Fruit fly (Drosophila melanogaster) whole organism, wandering third instar larva: ENCODE data around the gene Pldn.

ENCODE experiments used
- Abd-B ChIP-seq: fragments of >200 bp; optimal IDR thresholded peaks from 2 replicates; lab custom pipeline; 2017; ENCODE audit warnings: missing biosample characterization, missing genetic modification characterization
- CG32264 ChIP-seq: fragments of 200-800 bp; sonication (Bioruptor generic); optimal IDR thresholded peaks from 2 replicates; lab custom pipeline; 2016; ENCODE audit warnings: missing biosample characterization, missing genetic modification characterization
- CG9705 ChIP-seq: fragments of 200-800 bp; sonication (Bioruptor generic); optimal IDR thresholded peaks from 2 replicates; lab custom pipeline; 2018; ENCODE audit warnings: missing biosample characterization, mild to moderate bottlenecking, missing genetic modification characterization
- CrebA ChIP-seq: fragments of 200-800 bp; sonication (Bioruptor generic); optimal IDR thresholded peaks from 2 replicates; lab custom pipeline; 2016; ENCODE audit warnings: missing biosample characterization, mild to moderate bottlenecking, missing genetic modification characterization, borderline replicate concordance
- Dfd ChIP-seq: fragments of >200 bp; optimal IDR thresholded peaks from 2 replicates; lab custom pipeline; 2017; ENCODE audit warnings: missing biosample characterization, missing genetic modification characterization
- Dif ChIP-seq: fragments of 200-275, 200-300 bp; sonication (Bioruptor generic); optimal IDR thresholded peaks from 2 replicates; lab custom pipeline; 2018; ENCODE audit warnings: missing biosample characterization, missing genetic modification characterization; ENCODE audit not compliant: partially characterized antibody
- GATAd ChIP-seq: sonication (Bioruptor generic); optimal IDR thresholded peaks from 2 replicates; lab custom pipeline; 2016; ENCODE audit warnings: missing biosample characterization, missing genetic modification characterization
- HLH106 ChIP-seq: fragments of 200-800 bp; optimal IDR thresholded peaks from 3 replicates; lab custom pipeline; 2019; ENCODE audit warnings: missing biosample characterization, mild to moderate bottlenecking, missing genetic modification characterization, moderate library complexity
- Hr78 ChIP-seq: fragments of >200 bp; optimal IDR thresholded peaks from 2 replicates; lab custom pipeline; 2017; ENCODE audit warnings: missing biosample characterization, missing genetic modification characterization
- Hr83 ChIP-seq: fragments of 200-300 bp; sonication (Bioruptor generic); optimal IDR thresholded peaks from 2 replicates; lab custom pipeline; 2016; ENCODE audit warnings: missing biosample characterization, mild to moderate bottlenecking, missing genetic modification characterization, moderate library complexity; ENCODE audit not compliant: poor library complexity, severe bottlenecking
- Jra ChIP-seq: sonication (Bioruptor generic); optimal IDR thresholded peaks from 2 replicates; lab custom pipeline; 2016; ENCODE audit warnings: missing biosample characterization, missing genetic modification characterization
- Mio ChIP-seq: sonication (Bioruptor generic); optimal IDR thresholded peaks from 2 replicates; lab custom pipeline; 2016; ENCODE audit warnings: missing biosample characterization, missing genetic modification characterization
- OdsH ChIP-seq: fragments of 200-800 bp; sonication (Bioruptor generic); optimal IDR thresholded peaks from 2 replicates; lab custom pipeline; 2016; ENCODE audit warnings: missing biosample characterization, mild to moderate bottlenecking, missing genetic modification characterization
- Rel ChIP-seq, 2 experiments: fragments of 200-800 bp; sonication (Bioruptor generic) in 1 of 2; optimal IDR thresholded peaks; 2 replicates in 1 of 2; 3 replicates in 1 of 2; lab custom pipeline; 2016 to 2019; ENCODE audit warnings: mild to moderate bottlenecking in 2 of 2, missing biosample characterization in 2 of 2, missing genetic modification characterization in 2 of 2, moderate library complexity in 1 of 2
- Sp1 ChIP-seq: fragments of 200-800 bp; sonication (Bioruptor generic); optimal IDR thresholded peaks from 3 replicates; lab custom pipeline; 2019; ENCODE audit warnings: missing biosample characterization, mild to moderate bottlenecking, missing genetic modification characterization, moderate library complexity
- br ChIP-seq: fragments of 200-800 bp; sonication (Bioruptor generic); optimal IDR thresholded peaks from 2 replicates; lab custom pipeline; 2016; ENCODE audit warnings: missing biosample characterization, missing genetic modification characterization
- brk ChIP-seq: fragments of 200-800 bp; sonication (Bioruptor generic); optimal IDR thresholded peaks from 2 replicates; lab custom pipeline; 2016; ENCODE audit warnings: missing biosample characterization, mild to moderate bottlenecking, missing genetic modification characterization
- dl ChIP-seq, 2 experiments: fragments of 175-275, 200-275 bp in 1 of 2; fragments of 200-275 bp in 1 of 2; sonication (Bioruptor generic); optimal IDR thresholded peaks; lab custom pipeline; 2018; ENCODE audit warnings: mild to moderate bottlenecking in 2 of 2, missing biosample characterization in 2 of 2, missing genetic modification characterization in 2 of 2, moderate library complexity in 2 of 2; ENCODE audit not compliant: partially characterized antibody in 2 of 2, insufficient read depth in 1 of 2
- dmrt93B ChIP-seq: fragments of 200-800 bp; sonication (Bioruptor generic); optimal IDR thresholded peaks from 2 replicates; lab custom pipeline; 2018; ENCODE audit warnings: missing biosample characterization, mild to moderate bottlenecking, missing genetic modification characterization
- dsf ChIP-seq: sonication (Bioruptor generic); optimal IDR thresholded peaks from 2 replicates; lab custom pipeline; 2016; ENCODE audit warnings: missing biosample characterization, missing genetic modification characterization, borderline replicate concordance
- foxo ChIP-seq, 2 experiments: fragments of 200-800 bp; sonication (Bioruptor generic); optimal IDR thresholded peaks; 2 replicates in 1 of 2; 3 replicates in 1 of 2; lab custom pipeline; 2016 to 2017; ENCODE audit warnings: missing biosample characterization in 2 of 2, missing genetic modification characterization in 2 of 2
- fru ChIP-seq: fragments of 200-800 bp; sonication (Bioruptor generic); optimal IDR thresholded peaks from 3 replicates; lab custom pipeline; 2016; ENCODE audit warnings: missing biosample characterization, mild to moderate bottlenecking, missing genetic modification characterization
- h ChIP-seq: fragments of 200-800 bp; sonication (Bioruptor generic); optimal IDR thresholded peaks from 3 replicates; lab custom pipeline; 2016; ENCODE audit warnings: missing biosample characterization, mild to moderate bottlenecking, missing genetic modification characterization
- jim ChIP-seq: fragments of 175-275, 200-325 bp; sonication (Bioruptor generic); optimal IDR thresholded peaks from 2 replicates; lab custom pipeline; 2016; ENCODE audit warnings: missing biosample characterization, mild to moderate bottlenecking, missing genetic modification characterization
- lola ChIP-seq: fragments of >200 bp; optimal IDR thresholded peaks from 2 replicates; lab custom pipeline; 2017; ENCODE audit warnings: missing biosample characterization, missing genetic modification characterization
- pan ChIP-seq: fragments of >200 bp; optimal IDR thresholded peaks from 2 replicates; lab custom pipeline; 2017
- psq ChIP-seq: fragments of 200-800 bp; sonication (Bioruptor generic); optimal IDR thresholded peaks from 3 replicates; lab custom pipeline; 2017; ENCODE audit warnings: missing biosample characterization, mild to moderate bottlenecking, missing genetic modification characterization, moderate library complexity
- rgr ChIP-seq: fragments of 200-800 bp; sonication (Bioruptor generic); optimal IDR thresholded peaks from 3 replicates; lab custom pipeline; 2016; ENCODE audit warnings: missing biosample characterization, mild to moderate bottlenecking, missing genetic modification characterization
- sage ChIP-seq: fragments of 200-800 bp; sonication (Bioruptor generic); optimal IDR thresholded peaks from 2 replicates; lab custom pipeline; 2016; ENCODE audit warnings: missing biosample characterization, mild to moderate bottlenecking, missing genetic modification characterization
- sv ChIP-seq: fragments of 200-800 bp; sonication (Bioruptor generic); optimal IDR thresholded peaks from 3 replicates; lab custom pipeline; 2016; ENCODE audit warnings: missing biosample characterization, missing genetic modification characterization
- tai ChIP-seq: sonication (Bioruptor generic); optimal IDR thresholded peaks from 2 replicates; lab custom pipeline; 2016; ENCODE audit warnings: missing biosample characterization, missing genetic modification characterization
- usp ChIP-seq: fragments of >200 bp; optimal IDR thresholded peaks from 2 replicates; lab custom pipeline; 2017; ENCODE audit warnings: missing biosample characterization, missing genetic modification characterization
- woc ChIP-seq: sonication (Bioruptor generic); optimal IDR thresholded peaks from 2 replicates; lab custom pipeline; 2016; ENCODE audit warnings: missing biosample characterization, mild to moderate bottlenecking, missing genetic modification characterization

The Pldn gene

DNA sequence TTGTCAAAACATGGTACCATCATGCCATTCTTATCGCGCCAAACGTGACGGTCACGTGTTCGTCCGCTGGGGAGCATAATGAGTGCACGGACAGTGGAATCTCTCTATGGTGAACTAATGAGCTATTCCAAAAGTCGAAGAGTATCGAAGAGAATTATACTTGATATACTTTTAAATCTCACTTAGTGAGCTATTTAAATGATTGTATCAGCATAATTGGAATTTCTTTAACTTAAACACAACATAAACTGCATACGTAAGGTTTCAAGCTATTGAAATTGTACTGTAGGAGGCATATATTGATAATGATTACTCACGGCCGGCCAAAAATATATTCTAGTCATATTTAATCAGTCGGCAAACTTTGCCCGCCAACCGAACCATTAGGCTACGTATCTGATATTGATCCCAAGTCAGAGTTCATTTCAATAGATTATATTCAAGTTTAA is 30.3 kb upstream of the Pldn start (continued):
- TF ChIP-seq Abd-B (no peak), lola (GFP tag; lab: Kevin White, UChicago) (no peak), CG32264 (GFP tag; lab: Kevin White, UChicago) (no peak), sv (no peak), fru (GFP tag; lab: Kevin White, UChicago) (peak; percentile 37), foxo (GFP tag; optimal IDR thresholded peaks at IDR 0.05; lab: Kevin White, UChicago) (peak in 1 of 2 experiments; percentile 31), rgr (peak; percentile 39), usp (GFP tag; lab: Kevin White, UChicago) (no peak), dl (GFP tag; optimal IDR thresholded peaks at IDR 0.05; lab: Kevin White, UChicago; ENCODE audit: insufficient read depth in 1 of 2, partially characterized antibody in 2 of 2) (no peak), OdsH (GFP tag; lab: Kevin White, UChicago) (peak; percentile 33), Sp1 (no peak)

DNA sequence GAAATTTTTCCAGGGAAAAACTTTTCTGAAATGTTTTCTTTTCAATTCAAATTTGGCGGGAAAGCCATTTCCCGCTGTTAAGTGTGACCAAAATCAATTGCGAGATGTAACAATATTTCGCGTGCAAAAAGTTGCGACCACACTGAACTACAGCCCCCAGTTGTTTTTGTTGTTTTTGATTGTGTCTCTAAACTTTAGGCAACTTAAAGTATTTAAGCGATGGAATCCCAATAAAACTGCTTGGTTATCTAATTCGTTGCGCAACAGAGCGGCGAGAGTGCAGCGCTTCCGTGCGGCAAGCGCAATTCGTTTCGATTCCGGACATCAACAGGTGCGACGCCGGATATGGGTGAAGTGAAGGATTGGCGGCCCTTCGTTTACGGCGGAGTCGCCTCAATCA is 29.6 kb upstream of the Pldn start, which contains the start of gene Bmcp:
TSS of gene Bmcp (plus strand) at position 155 of the 400 bp plus-strand sequence.
- no peak for TF ChIP-seq sage (GFP tag; lab: Kevin White, UChicago)
- no peak for TF ChIP-seq brk
- no peak for TF ChIP-seq woc (GFP tag; lab: Kevin White, UChicago)
- no peak for TF ChIP-seq sv
- no peak for TF ChIP-seq usp (GFP tag; lab: Kevin White, UChicago)
- no peak for TF ChIP-seq pan (lab: Kevin White, UChicago)
- TF ChIP-seq rgr = no peak
- no peak for TF ChIP-seq dsf (GFP tag; lab: Kevin White, UChicago)
- TF ChIP-seq CG9705 (GFP tag; lab: Kevin White, UChicago) = no peak
- no peak for TF ChIP-seq Mio (GFP tag; lab: Kevin White, UChicago)
- TF ChIP-seq, all 38 proteins: peak for 0

DNA sequence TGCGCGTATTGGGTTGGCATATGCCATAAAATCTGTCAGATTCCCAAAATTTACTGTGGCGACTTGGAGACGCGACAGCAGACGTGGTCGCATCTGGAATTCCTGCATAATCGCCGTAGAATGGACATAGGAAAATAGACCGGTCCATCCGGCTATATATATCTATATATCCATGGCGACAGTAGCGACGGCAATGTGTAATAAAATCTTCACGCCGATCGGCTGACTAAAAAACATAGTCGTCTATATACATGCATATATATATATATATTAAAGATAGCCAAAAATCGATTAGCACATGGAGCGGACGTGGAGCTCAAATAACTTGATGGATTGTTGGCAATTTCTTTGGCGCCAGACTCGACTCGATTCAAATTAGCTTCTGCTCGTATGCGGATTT is 26.8 kb upstream of the Pldn start:
- no peak for TF ChIP-seq HLH106 (tag; lab: Kevin White, UChicago)
- TF ChIP-seq brk = no peak
- TF ChIP-seq jim (GFP tag; lab: Kevin White, UChicago) = no peak
- TF ChIP-seq sv = no peak
- TF ChIP-seq Rel (GFP tag; optimal IDR thresholded peaks at IDR 0.05; lab: Kevin White, UChicago) = no peak
- TF ChIP-seq Rel (tag; optimal IDR thresholded peaks at IDR 0.05; lab: Kevin White, UChicago) = no peak
- no peak for TF ChIP-seq CrebA (GFP tag; lab: Kevin White, UChicago)
- no peak for TF ChIP-seq Abd-B
- no peak for TF ChIP-seq dmrt93B (GFP tag; lab: Kevin White, UChicago)
- TF ChIP-seq tai = no peak
- no peak for TF ChIP-seq Hr78 (GFP tag; lab: Kevin White, UChicago)
- no peak for TF ChIP-seq h
- TF ChIP-seq lola (GFP tag; lab: Kevin White, UChicago) = no peak
- TF ChIP-seq fru (GFP tag; lab: Kevin White, UChicago) = no peak
- TF ChIP-seq Sp1 = no peak
- TF ChIP-seq Hr83 (GFP tag; lab: Kevin White, UChicago) = no peak
- no peak for TF ChIP-seq rgr

DNA sequence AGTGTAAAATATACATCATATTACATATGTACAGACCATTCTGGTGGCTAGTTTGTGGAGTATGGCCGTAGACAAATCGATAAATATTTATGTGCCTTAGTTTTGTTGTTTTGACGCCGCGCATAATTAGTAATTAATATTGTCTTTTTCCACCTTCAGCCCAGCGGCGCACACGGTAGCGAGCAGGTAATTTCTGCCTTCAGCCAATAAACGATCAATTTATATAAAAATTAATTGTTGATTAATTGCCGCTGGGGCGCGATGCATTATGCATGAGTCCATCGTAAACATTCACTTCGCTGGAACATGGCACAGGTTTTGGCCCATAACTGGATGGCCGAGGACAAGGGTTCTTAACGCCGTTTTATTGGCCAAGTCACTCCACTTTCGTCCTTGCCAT is 26.1 kb upstream of the Pldn start:
- no peak for TF ChIP-seq Dfd
- TF ChIP-seq Jra (GFP tag; lab: Kevin White, UChicago) = no peak
- TF ChIP-seq Hr78 (GFP tag; lab: Kevin White, UChicago) = no peak
- no peak for TF ChIP-seq Sp1
- no peak for TF ChIP-seq psq
- no peak for TF ChIP-seq Dif (GFP tag; lab: Kevin White, UChicago)
- TF ChIP-seq fru (GFP tag; lab: Kevin White, UChicago) = no peak
- no peak for TF ChIP-seq br (GFP tag; lab: Kevin White, UChicago)
- TF ChIP-seq Mio (GFP tag; lab: Kevin White, UChicago) = no peak
- no peak for TF ChIP-seq dl (GFP tag; optimal IDR thresholded peaks at IDR 0.05; lab: Kevin White, UChicago; ENCODE audit: insufficient read depth in 1 of 2, partially characterized antibody in 2 of 2)
- no peak for TF ChIP-seq tai

dm6 chr3L:11716899-11717298 is 25.7 kb upstream of the Pldn start:
- peak; percentile 37 for TF ChIP-seq h
- no peak for TF ChIP-seq GATAd (GFP tag; lab: Kevin White, UChicago)
- TF ChIP-seq woc (GFP tag; lab: Kevin White, UChicago) = no peak
- peak in 1 of 2 experiments; percentile 15 for TF ChIP-seq dl (GFP tag; optimal IDR thresholded peaks at IDR 0.05; lab: Kevin White, UChicago; ENCODE audit: insufficient read depth in 1 of 2, partially characterized antibody in 2 of 2)
- TF ChIP-seq, all 38 proteins: peak for 2
